Worm (Caenorhabditis elegans) whole organism, L1 larva: ENCODE data around the gene W10G6.1.

Experiments used
- F16B12.6 ChIP-seq: fragments of 150-350 bp; optimal IDR thresholded peaks from 2 replicates; lab custom pipeline; 2014; ENCODE audit warnings: missing biosample characterization, missing genetic modification characterization
- Y116A8C.19 ChIP-seq: sonication (generic microtip); optimal IDR thresholded peaks from 2 replicates; lab custom pipeline; 2016; ENCODE audit warnings: missing compliant biosample characterization, missing genetic modification characterization, borderline replicate concordance
- alr-1 ChIP-seq: fragments of 200-800 bp; sonication (Bioruptor generic); optimal IDR thresholded peaks from 2 replicates; lab custom pipeline; 2018; ENCODE audit warnings: borderline replicate concordance, mild to moderate bottlenecking, missing genetic modification characterization, missing compliant biosample characterization
- blmp-1 ChIP-seq: fragments of 150-350 bp; optimal IDR thresholded peaks from 2 replicates; lab custom pipeline; 2014; ENCODE audit warnings: missing biosample characterization, missing genetic modification characterization
- ceh-63 ChIP-seq: fragments of 200-800 bp; sonication (Bioruptor generic); optimal IDR thresholded peaks from 2 replicates; lab custom pipeline; 2018; ENCODE audit warnings: mild to moderate bottlenecking, missing genetic modification characterization, missing compliant biosample characterization
- ceh-82 ChIP-seq, 3 experiments: fragments of 150-350 bp in 1 of 3; sonication (generic microtip) in 2 of 3; optimal IDR thresholded peaks; 2 replicates each; lab custom pipeline; 2014 to 2017; ENCODE audit warnings: missing biosample characterization in 3 of 3, missing genetic modification characterization in 3 of 3
- ces-1 ChIP-seq: fragments of 150-350 bp; optimal IDR thresholded peaks from 2 replicates; lab custom pipeline; 2014; ENCODE audit warnings: missing biosample characterization, missing genetic modification reagents, missing genetic modification characterization
- dpl-1 ChIP-seq, 3 experiments: fragments of 150-350 bp in 2 of 3; sonication (generic microtip) in 1 of 3; optimal IDR thresholded peaks; 2 replicates each; lab custom pipeline; 2014 to 2017; ENCODE audit warnings: missing biosample characterization in 3 of 3, missing genetic modification characterization in 3 of 3, missing genetic modification reagents in 3 of 3
- efl-3 ChIP-seq: fragments of 200-800 bp; sonication (Bioruptor generic); optimal IDR thresholded peaks from 2 replicates; lab custom pipeline; 2018; ENCODE audit warnings: mild to moderate bottlenecking, missing genetic modification characterization, missing compliant biosample characterization
- egl-13 ChIP-seq: sonication (generic microtip); optimal IDR thresholded peaks from 2 replicates; lab custom pipeline; 2016; ENCODE audit warnings: missing genotype, missing genetic modification reagents, missing genetic modification characterization, missing compliant biosample characterization
- elt-3 ChIP-seq, 6 experiments: fragments of 150-350 bp in 1 of 6; sonication (generic microtip); optimal IDR thresholded peaks; 2 replicates each; lab custom pipeline; 2017 to 2018; ENCODE audit warnings: missing biosample characterization in 6 of 6, missing genetic modification characterization in 6 of 6, inconsistent platforms in 1 of 6
- ets-5 ChIP-seq: fragments of 200-800 bp; sonication (Bioruptor generic); IDR thresholded peaks from 2 replicates; pipeline ENCODE4 v1.3.6; 2022; ENCODE audit warnings: missing genetic modification characterization, missing compliant biosample characterization
- fkh-4 ChIP-seq: sonication (generic microtip); optimal IDR thresholded peaks from 2 replicates; lab custom pipeline; 2016; ENCODE audit warnings: missing compliant biosample characterization, missing genetic modification characterization, borderline replicate concordance
- fkh-8 ChIP-seq: sonication (generic microtip); optimal IDR thresholded peaks from 2 replicates; lab custom pipeline; 2016; ENCODE audit warnings: mild to moderate bottlenecking, missing genetic modification characterization, missing compliant biosample characterization
- fos-1 ChIP-seq: fragments of 150-350 bp; optimal IDR thresholded peaks from 2 replicates; lab custom pipeline; 2014; ENCODE audit warnings: missing biosample characterization, missing genetic modification characterization
- grh-1 ChIP-seq: fragments of 200-800 bp; sonication (Bioruptor generic); IDR thresholded peaks from 2 replicates; pipeline ENCODE4 v1.3.6; 2022; ENCODE audit warnings: missing genetic modification reagents, missing genetic modification characterization, missing compliant biosample characterization
- hlh-4 ChIP-seq: sonication (generic microtip); optimal IDR thresholded peaks from 2 replicates; lab custom pipeline; 2016; ENCODE audit warnings: mild to moderate bottlenecking, missing genetic modification characterization, missing compliant biosample characterization
- hpl-2 ChIP-seq: fragments of 150-350 bp; optimal IDR thresholded peaks from 2 replicates; lab custom pipeline; 2014; ENCODE audit warnings: missing biosample characterization, missing genetic modification reagents, missing genetic modification characterization
- lin-14 ChIP-seq: fragments of 200-800 bp; sonication (Bioruptor generic); optimal IDR thresholded peaks from 2 replicates; lab custom pipeline; 2018; ENCODE audit warnings: mild to moderate bottlenecking, missing genetic modification characterization, moderate library complexity, missing compliant biosample characterization
- lin-35 ChIP-seq, 2 experiments: fragments of 150-350 bp; optimal IDR thresholded peaks; 2 replicates each; lab custom pipeline; 2014; ENCODE audit warnings: missing biosample characterization in 2 of 2, missing genetic modification characterization in 2 of 2, missing genetic modification reagents in 2 of 2
- lin-39 ChIP-seq: fragments of 150-350 bp; optimal IDR thresholded peaks from 2 replicates; lab custom pipeline; 2014; ENCODE audit warnings: missing biosample characterization, missing genetic modification reagents, missing genetic modification characterization
- lir-3 ChIP-seq: sonication (generic microtip); optimal IDR thresholded peaks from 2 replicates; lab custom pipeline; 2016; ENCODE audit warnings: mild to moderate bottlenecking, missing genetic modification characterization, moderate library complexity, missing compliant biosample characterization; ENCODE audit not compliant: poor library complexity
- lsy-2 ChIP-seq, 2 experiments: fragments of 150-350 bp; optimal IDR thresholded peaks; 2 replicates each; lab custom pipeline; 2014; ENCODE audit warnings: missing biosample characterization in 2 of 2, missing genetic modification characterization in 2 of 2
- mab-9 ChIP-seq: fragments of 200-800 bp; sonication (Bioruptor generic); IDR thresholded peaks from 2 replicates; pipeline ENCODE4 v1.3.6; 2022; ENCODE audit warnings: missing genetic modification reagents, missing genetic modification characterization, missing compliant biosample characterization
- mef-2 ChIP-seq: fragments of 150-350 bp; optimal IDR thresholded peaks from 2 replicates; lab custom pipeline; 2014; ENCODE audit warnings: missing biosample characterization, missing genetic modification characterization
- nhr-11 ChIP-seq: fragments of 150-350 bp; optimal IDR thresholded peaks from 2 replicates; lab custom pipeline; 2014; ENCODE audit warnings: missing biosample characterization, missing genetic modification characterization
- nhr-12 ChIP-seq: sonication (generic microtip); optimal IDR thresholded peaks from 2 replicates; lab custom pipeline; 2017; ENCODE audit warnings: missing biosample characterization, missing genetic modification characterization
- nhr-20 ChIP-seq: sonication (generic microtip); optimal IDR thresholded peaks from 2 replicates; lab custom pipeline; 2016; ENCODE audit warnings: mild to moderate bottlenecking, missing genetic modification characterization, missing compliant biosample characterization
- nhr-237 ChIP-seq: fragments of 150-350 bp; optimal IDR thresholded peaks from 2 replicates; lab custom pipeline; 2014; ENCODE audit warnings: missing biosample characterization, missing genetic modification characterization
- nhr-28 ChIP-seq: fragments of 150-350 bp; optimal IDR thresholded peaks from 2 replicates; lab custom pipeline; 2014; ENCODE audit warnings: missing biosample characterization, missing genetic modification characterization
- nhr-47 ChIP-seq: sonication (generic microtip); optimal IDR thresholded peaks from 2 replicates; lab custom pipeline; 2016; ENCODE audit warnings: mild to moderate bottlenecking, missing genetic modification characterization, moderate library complexity, missing compliant biosample characterization
- nhr-71 ChIP-seq: sonication (generic microtip); optimal IDR thresholded peaks from 2 replicates; lab custom pipeline; 2016; ENCODE audit warnings: mild to moderate bottlenecking, missing genetic modification characterization, moderate library complexity, missing compliant biosample characterization
- nhr-76 ChIP-seq: sonication (generic microtip); optimal IDR thresholded peaks from 2 replicates; lab custom pipeline; 2017; ENCODE audit warnings: missing biosample characterization, missing genetic modification characterization
- nhr-84 ChIP-seq: sonication (generic microtip); optimal IDR thresholded peaks from 2 replicates; lab custom pipeline; 2017; ENCODE audit warnings: missing biosample characterization, missing genetic modification characterization
- nhr-85 ChIP-seq: sonication (generic microtip); peaks from one replicate; lab custom pipeline; 2016; ENCODE audit warnings: missing genetic modification characterization, inconsistent platforms, missing compliant biosample characterization
- nhr-90 ChIP-seq: sonication (generic microtip); optimal IDR thresholded peaks from 2 replicates; lab custom pipeline; 2016; ENCODE audit warnings: mild to moderate bottlenecking, missing genetic modification characterization, missing compliant biosample characterization; ENCODE audit not compliant: poor library complexity
- pqm-1 ChIP-seq: sonication (generic microtip); optimal IDR thresholded peaks from 3 replicates; lab custom pipeline; 2017; ENCODE audit warnings: missing biosample characterization, missing genetic modification characterization
- rnt-1 ChIP-seq: sonication (generic microtip); optimal IDR thresholded peaks from 2 replicates; lab custom pipeline; 2016; ENCODE audit warnings: mild to moderate bottlenecking, missing genetic modification characterization, moderate library complexity, missing compliant biosample characterization
- skn-1 ChIP-seq: fragments of 150-350 bp; optimal IDR thresholded peaks from 2 replicates; lab custom pipeline; 2014; ENCODE audit warnings: missing biosample characterization, missing genetic modification characterization
- snu-23 ChIP-seq: sonication (generic microtip); optimal IDR thresholded peaks from 2 replicates; lab custom pipeline; 2016; ENCODE audit warnings: missing genetic modification characterization, missing compliant biosample characterization
- sptf-1 ChIP-seq: fragments of 150-350 bp; optimal IDR thresholded peaks from 2 replicates; lab custom pipeline; 2014; ENCODE audit warnings: missing biosample characterization, missing genetic modification characterization
- tbx-2 ChIP-seq: sonication (generic microtip); optimal IDR thresholded peaks from 2 replicates; lab custom pipeline; 2016; ENCODE audit warnings: missing genetic modification characterization, missing compliant biosample characterization
- unc-130 ChIP-seq: fragments of 150-350 bp; optimal IDR thresholded peaks from 2 replicates; lab custom pipeline; 2017; ENCODE audit warnings: missing biosample characterization, missing genetic modification characterization, inconsistent platforms
- unc-86 ChIP-seq: sonication (generic microtip); optimal IDR thresholded peaks from 2 replicates; lab custom pipeline; 2016; ENCODE audit warnings: missing genetic modification characterization, missing compliant biosample characterization
- xbp-1 ChIP-seq: sonication (generic microtip); optimal IDR thresholded peaks from 2 replicates; lab custom pipeline; 2016; ENCODE audit warnings: missing genetic modification characterization, missing compliant biosample characterization
- zip-4 ChIP-seq: fragments of 200-800 bp; sonication (Bioruptor generic); optimal IDR thresholded peaks from 2 replicates; lab custom pipeline; 2018; ENCODE audit warnings: mild to moderate bottlenecking, missing genetic modification characterization, moderate library complexity, missing compliant biosample characterization
- ztf-4 ChIP-seq: fragments of 150-350 bp; optimal IDR thresholded peaks from 2 replicates; lab custom pipeline; 2014; ENCODE audit warnings: missing biosample characterization, missing genetic modification characterization

The W10G6.1 gene

DNA sequence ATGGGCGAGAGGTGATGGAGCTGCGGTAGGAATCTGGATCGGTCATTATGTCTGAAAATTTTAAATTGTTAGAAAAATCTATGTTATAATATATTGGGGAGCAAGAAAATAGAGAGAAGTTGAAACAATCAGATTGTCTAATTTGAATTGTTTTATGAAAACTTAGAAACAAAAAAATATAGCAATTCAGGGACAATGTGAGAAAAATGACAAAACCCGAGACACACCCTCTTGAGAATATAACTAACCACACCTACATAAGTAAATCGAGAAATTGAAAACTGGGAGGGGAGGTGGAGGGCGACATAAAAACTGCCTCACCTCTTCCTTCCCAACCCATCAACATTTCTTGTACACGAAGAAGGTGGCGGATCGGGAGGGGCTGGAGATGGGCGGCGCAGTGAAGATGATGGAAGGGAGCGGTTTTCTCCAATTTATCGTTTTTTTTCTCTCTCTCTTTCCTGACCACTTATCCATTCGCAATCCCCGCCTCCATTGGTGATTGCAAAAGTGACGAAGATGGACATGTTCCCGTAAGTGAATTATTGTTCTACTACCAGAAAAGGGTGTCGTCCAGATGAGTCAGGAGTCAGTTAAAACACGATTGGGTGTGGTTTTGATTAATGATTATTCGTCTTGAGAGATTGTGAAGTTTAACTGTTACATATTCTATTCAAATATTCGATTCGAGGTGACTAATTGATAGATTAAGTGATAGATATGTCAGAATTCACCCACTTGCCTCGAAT is 20.8 kb downstream of the W10G6.1 start, which contains the start of gene mua-6:
mua-6 (minus strand) TSS at position 51 of the 749 bp plus-strand sequence.
- TF ChIP-seq nhr-71: peak; percentile 18
- no peak for TF ChIP-seq zip-4
- TF ChIP-seq grh-1: 0 out of 2 replicates have a peak, but pooled peaks have one; percentile 22
- no peak for TF ChIP-seq unc-130 (tag; lab: Kevin White, UChicago)
- peak in 2 of 6 experiments; percentile 14 to 51 for TF ChIP-seq elt-3 (tag; optimal IDR thresholded peaks at IDR 0.05; lab: Kevin White, UChicago)
- peak; percentile 18 for TF ChIP-seq nhr-90
- peak; percentile 48 for TF ChIP-seq efl-3
- TF ChIP-seq blmp-1 (tag; lab: Kevin White, UChicago): peak; percentile 66
- peak; percentile 94 for TF ChIP-seq nhr-85
- peak; percentile 68 for TF ChIP-seq lin-14 (GFP tag; lab: Kevin White, UChicago)
- TF ChIP-seq lin-35 (GFP tag; optimal IDR thresholded peaks at IDR 0.05; lab: Kevin White, UChicago): no peak
- peak; percentile 40 for TF ChIP-seq snu-23 (GFP tag; lab: Kevin White, UChicago)
- peak; percentile 12 for TF ChIP-seq lin-39
- TF ChIP-seq, all 84 proteins: peak for 10

ce11 chrX:16269969-16270368 is 25.0 kb downstream of the W10G6.1 start, which contains the start of gene ifa-3:
ifa-3 (minus strand) TSS chrX:16270069.
- TF ChIP-seq lin-35 (GFP tag; optimal IDR thresholded peaks at IDR 0.05; lab: Kevin White, UChicago) (no peak), lin-39 (no peak), fkh-4 (tag; lab: Kevin White, UChicago) (no peak), Y116A8C.19 (tag; lab: Kevin White, UChicago) (no peak), nhr-11 (tag; lab: Kevin White, UChicago) (no peak), ets-5 (GFP tag; lab: Robert Waterston, UW) (no peak), lsy-2 (tag; optimal IDR thresholded peaks at IDR 0.05; lab: Kevin White, UChicago) (no peak), ztf-4 (tag; lab: Kevin White, UChicago) (no peak), pqm-1 (no peak), rnt-1 (no peak), ces-1 (GFP tag; lab: Kevin White, UChicago) (no peak), nhr-28 (tag; lab: Kevin White, UChicago) (no peak), nhr-76 (no peak), unc-86 (tag; lab: Kevin White, UChicago) (no peak)
- TF ChIP-seq, all 84 proteins: peak for 0

- TF ChIP-seq nhr-20 (peak; percentile 53), ceh-82 (tag; optimal IDR thresholded peaks at IDR 0.05; lab: Kevin White, UChicago) (peak in 1 of 3 experiments; percentile 16), alr-1 (tag; lab: Kevin White, UChicago) (no peak), pqm-1 (no peak), mef-2 (tag; lab: Kevin White, UChicago) (no peak), sptf-1 (no peak), lin-39 (no peak), hpl-2 (GFP tag; lab: Kevin White, UChicago) (no peak), F16B12.6 (no peak), mab-9 (GFP tag; lab: Robert Waterston, UW) (no peak), nhr-47 (tag; lab: Kevin White, UChicago) (peak; percentile 43), lir-3 (tag; lab: Kevin White, UChicago) (peak; percentile 53), ces-1 (GFP tag; lab: Kevin White, UChicago) (no peak), egl-13 (tag; lab: Kevin White, UChicago) (no peak), efl-3 (no peak), xbp-1 (tag; lab: Kevin White, UChicago) (no peak), snu-23 (GFP tag; lab: Kevin White, UChicago) (peak; percentile 65), fos-1 (no peak), nhr-85 (no peak), ceh-63 (GFP tag; lab: Kevin White, UChicago) (no peak), nhr-237 (no peak), zip-4 (no peak), hlh-4 (tag; lab: Kevin White, UChicago) (no peak), skn-1 (tag; lab: Kevin White, UChicago) (peak; percentile 23), dpl-1 (GFP tag; optimal IDR thresholded peaks at IDR 0.05; lab: Kevin White, UChicago) (no peak), fkh-8 (tag; lab: Kevin White, UChicago) (no peak), tbx-2 (tag; lab: Kevin White, UChicago) (peak; percentile 12), unc-86 (tag; lab: Kevin White, UChicago) (no peak), lin-35 (GFP tag; optimal IDR thresholded peaks at IDR 0.05; lab: Kevin White, UChicago) (peak in 1 of 2 experiments; percentile 53), nhr-12 (tag; lab: Kevin White, UChicago) (no peak), nhr-84 (tag; lab: Kevin White, UChicago) (no peak), lin-14 (GFP tag; lab: Kevin White, UChicago) (peak; percentile 48)
Observed at ce11 chrX:16271147-16271546, 26.2 kb downstream of the W10G6.1 start.
